Fruit fly (Drosophila melanogaster) whole organism, prepupa: ENCODE measurements around the gene FucTB.

Source experiments
- Blimp-1 ChIP-seq: fragments of 200-800 bp; sonication (Bioruptor generic); optimal IDR thresholded peaks from 3 replicates; lab custom pipeline; 2017; ENCODE audit warnings: missing biosample characterization, missing genetic modification characterization, mild to moderate bottlenecking, moderate library complexity, missing genetic modification reagents
- CG10631 ChIP-seq: fragments of 200-800 bp; sonication (Bioruptor generic); optimal IDR thresholded peaks from 2 replicates; lab custom pipeline; 2016; ENCODE audit warnings: missing biosample characterization, missing genetic modification characterization
- CG10669 ChIP-seq: fragments of 200-800 bp; sonication (Bioruptor generic); optimal IDR thresholded peaks from 3 replicates; lab custom pipeline; 2018; ENCODE audit warnings: missing biosample characterization, mild to moderate bottlenecking, missing genetic modification characterization, moderate library complexity
- CG11294 ChIP-seq: fragments of 200-800 bp; sonication (Bioruptor generic); IDR thresholded peaks from 2 replicates; pipeline ENCODE4 v1.3.6; 2022; ENCODE audit warnings: missing biosample characterization, missing genetic modification characterization
- CG11762 ChIP-seq: fragments of 200-800 bp; sonication (Bioruptor generic); optimal IDR thresholded peaks from 3 replicates; lab custom pipeline; 2016; ENCODE audit warnings: missing biosample characterization, missing genetic modification characterization; ENCODE audit not compliant: insufficient read depth
- CG15336 ChIP-seq: fragments of 200-800 bp; sonication (Bioruptor generic); IDR thresholded peaks from 2 replicates; pipeline ENCODE4 v1.3.6; 2022; ENCODE audit warnings: missing biosample characterization, missing genetic modification characterization
- CG1621 ChIP-seq: fragments of 200-800 bp; sonication (Bioruptor generic); optimal IDR thresholded peaks from 3 replicates; lab custom pipeline; 2018; ENCODE audit warnings: missing biosample characterization, mild to moderate bottlenecking, missing genetic modification characterization
- CG16779 ChIP-seq: fragments of 200-800 bp; sonication (Bioruptor generic); optimal IDR thresholded peaks from 3 replicates; lab custom pipeline; 2017; ENCODE audit warnings: missing biosample characterization, mild to moderate bottlenecking, missing genetic modification characterization
- CG3032 ChIP-seq: fragments of 200-800 bp; optimal IDR thresholded peaks from 2 replicates; lab custom pipeline; 2019; ENCODE audit warnings: missing biosample characterization, mild to moderate bottlenecking, missing genetic modification characterization, moderate library complexity
- CG31627 ChIP-seq: fragments of 200-800 bp; sonication (Bioruptor generic); optimal IDR thresholded peaks from 3 replicates; lab custom pipeline; 2016; ENCODE audit warnings: missing biosample characterization, missing genetic modification characterization
- CG34406 ChIP-seq: fragments of 200-800 bp; sonication (Bioruptor generic); optimal IDR thresholded peaks from 3 replicates; lab custom pipeline; 2016; ENCODE audit warnings: missing biosample characterization, missing genetic modification characterization
- CG3919 ChIP-seq: fragments of 200-800 bp; sonication (Bioruptor generic); optimal IDR thresholded peaks from 3 replicates; lab custom pipeline; 2016; ENCODE audit warnings: missing biosample characterization, missing genetic modification characterization
- CG4318 ChIP-seq: fragments of 200-800 bp; sonication (Bioruptor generic); optimal IDR thresholded peaks from 3 replicates; lab custom pipeline; 2017; ENCODE audit warnings: missing biosample characterization, mild to moderate bottlenecking, missing genetic modification characterization
- CG6163 ChIP-seq: fragments of 200-800 bp; sonication (Bioruptor generic); IDR thresholded peaks from 3 replicates; pipeline ENCODE4 v1.3.6; 2022; ENCODE audit warnings: missing biosample characterization, missing genetic modification characterization
- CG6276 ChIP-seq: fragments of 200-800 bp; sonication (Bioruptor generic); optimal IDR thresholded peaks from 2 replicates; lab custom pipeline; 2017; ENCODE audit warnings: missing biosample characterization, mild to moderate bottlenecking, missing genetic modification characterization
- CG6792 ChIP-seq: fragments of 200-800 bp; sonication (Bioruptor generic); optimal IDR thresholded peaks from 3 replicates; lab custom pipeline; 2016; ENCODE audit warnings: missing biosample characterization, missing genetic modification characterization
- CG6808 ChIP-seq: fragments of 200-800 bp; sonication (Bioruptor generic); optimal IDR thresholded peaks from 3 replicates; lab custom pipeline; 2017; ENCODE audit warnings: missing biosample characterization, missing genetic modification characterization, mild to moderate bottlenecking, moderate library complexity, missing genetic modification reagents
- CG6854 ChIP-seq: fragments of 200-800 bp; sonication (Bioruptor generic); optimal IDR thresholded peaks from 2 replicates; lab custom pipeline; 2017; ENCODE audit warnings: missing biosample characterization, mild to moderate bottlenecking, missing genetic modification characterization
- CG7368 ChIP-seq: fragments of 200-800 bp; sonication (Bioruptor generic); optimal IDR thresholded peaks from 3 replicates; lab custom pipeline; 2016; ENCODE audit warnings: missing biosample characterization, missing genetic modification characterization
- CG8119 ChIP-seq: fragments of 200-800 bp; sonication (Bioruptor generic); IDR thresholded peaks from 3 replicates; pipeline ENCODE4 v1.3.6; 2022; ENCODE audit warnings: missing biosample characterization, missing genetic modification characterization
- CG8319 ChIP-seq: fragments of 200-800 bp; sonication (Bioruptor generic); optimal IDR thresholded peaks from 3 replicates; lab custom pipeline; 2016; ENCODE audit warnings: missing biosample characterization, missing genetic modification characterization
- CG8632 ChIP-seq: fragments of 200-800 bp; sonication (Bioruptor generic); optimal IDR thresholded peaks from 3 replicates; lab custom pipeline; 2016; ENCODE audit warnings: missing biosample characterization, missing genetic modification characterization
- CG9139 ChIP-seq: fragments of 200-800 bp; sonication (Bioruptor generic); optimal IDR thresholded peaks from 3 replicates; lab custom pipeline; 2017; ENCODE audit warnings: missing biosample characterization, mild to moderate bottlenecking, missing genetic modification characterization
- Eip75B ChIP-seq: fragments of 200-800 bp; sonication (Bioruptor generic); optimal IDR thresholded peaks from 3 replicates; lab custom pipeline; 2016; ENCODE audit warnings: missing biosample characterization, missing genetic modification characterization
- Eip93F ChIP-seq: fragments of 200-800 bp; sonication (Bioruptor generic); optimal IDR thresholded peaks from 2 replicates; lab custom pipeline; 2016; ENCODE audit warnings: missing biosample characterization, mild to moderate bottlenecking, missing genetic modification characterization
- Ets96B ChIP-seq: fragments of 200-800 bp; optimal IDR thresholded peaks from 2 replicates; lab custom pipeline; 2019; ENCODE audit warnings: missing biosample characterization, mild to moderate bottlenecking, missing genetic modification characterization, moderate library complexity
- Gug ChIP-seq: fragments of 200-800 bp; sonication (Bioruptor generic); IDR thresholded peaks from 2 replicates; pipeline ENCODE4 v1.3.6; 2022; ENCODE audit warnings: missing biosample characterization, missing genetic modification characterization
- Hr39 ChIP-seq: fragments of 200-800 bp; sonication (Bioruptor generic); optimal IDR thresholded peaks from 2 replicates; lab custom pipeline; 2016; ENCODE audit warnings: missing biosample characterization, missing genetic modification characterization
- Hr4 ChIP-seq: fragments of 200-800 bp; sonication (Bioruptor generic); optimal IDR thresholded peaks from 3 replicates; lab custom pipeline; 2016; ENCODE audit warnings: missing biosample characterization, missing genetic modification characterization
- Met ChIP-seq: fragments of 200-800 bp; sonication (Bioruptor generic); optimal IDR thresholded peaks from 3 replicates; lab custom pipeline; 2016; ENCODE audit warnings: missing biosample characterization, missing genetic modification characterization
- Smox ChIP-seq: fragments of 200-800 bp; sonication (Bioruptor generic); optimal IDR thresholded peaks from 3 replicates; lab custom pipeline; 2016; ENCODE audit warnings: missing biosample characterization, missing genetic modification characterization
- Sox102F ChIP-seq: fragments of 200-800 bp; sonication (Bioruptor generic); optimal IDR thresholded peaks from 2 replicates; lab custom pipeline; 2016; ENCODE audit warnings: missing biosample characterization, mild to moderate bottlenecking, missing genetic modification characterization
- Sox14 ChIP-seq: fragments of 200-800 bp; sonication (Bioruptor generic); optimal IDR thresholded peaks from 3 replicates; lab custom pipeline; 2016; ENCODE audit warnings: missing biosample characterization, missing genetic modification characterization
- Sox15 ChIP-seq: fragments of 200-800 bp; sonication (Bioruptor generic); optimal IDR thresholded peaks from 3 replicates; lab custom pipeline; 2016; ENCODE audit warnings: missing biosample characterization, missing genetic modification characterization
- achi ChIP-seq: fragments of 200-800 bp; sonication (Bioruptor generic); optimal IDR thresholded peaks from 3 replicates; lab custom pipeline; 2016; ENCODE audit warnings: missing biosample characterization, missing genetic modification characterization
- acj6 ChIP-seq: fragments of 200-800 bp; sonication (Bioruptor generic); optimal IDR thresholded peaks from 3 replicates; lab custom pipeline; 2016; ENCODE audit warnings: missing biosample characterization, missing genetic modification characterization
- cyc ChIP-seq: fragments of 200-800 bp; sonication (Bioruptor generic); optimal IDR thresholded peaks from 3 replicates; lab custom pipeline; 2016; ENCODE audit warnings: missing biosample characterization, missing genetic modification characterization
- dac ChIP-seq: fragments of 200-800 bp; sonication (Bioruptor generic); optimal IDR thresholded peaks from 2 replicates; lab custom pipeline; 2017; ENCODE audit warnings: missing biosample characterization, mild to moderate bottlenecking, missing genetic modification characterization
- eg ChIP-seq: fragments of 200-800 bp; sonication (Bioruptor generic); IDR thresholded peaks from 3 replicates; pipeline ENCODE4 v1.3.6; 2022; ENCODE audit warnings: missing biosample characterization, missing genetic modification characterization
- esn ChIP-seq: fragments of 200-800 bp; sonication (Bioruptor generic); optimal IDR thresholded peaks from 2 replicates; lab custom pipeline; 2016; ENCODE audit warnings: missing biosample characterization, mild to moderate bottlenecking, missing genetic modification characterization, moderate library complexity
- fd59A ChIP-seq: fragments of 200-800 bp; sonication (Bioruptor generic); optimal IDR thresholded peaks from 2 replicates; lab custom pipeline; 2017; ENCODE audit warnings: missing biosample characterization, mild to moderate bottlenecking, missing genetic modification characterization, missing genetic modification reagents
- fd85E ChIP-seq: fragments of 200-800 bp; sonication (Bioruptor generic); optimal IDR thresholded peaks from 3 replicates; lab custom pipeline; 2016; ENCODE audit warnings: missing biosample characterization, missing genetic modification characterization
- fkh ChIP-seq: fragments of 200-800 bp; sonication (Bioruptor generic); optimal IDR thresholded peaks from 3 replicates; lab custom pipeline; 2017; ENCODE audit warnings: missing biosample characterization, mild to moderate bottlenecking, missing genetic modification characterization, moderate library complexity
- lz ChIP-seq: fragments of 200-800 bp; sonication (Bioruptor generic); optimal IDR thresholded peaks from 3 replicates; lab custom pipeline; 2016; ENCODE audit warnings: missing biosample characterization, missing genetic modification characterization
- pdm3 ChIP-seq: fragments of 200-800 bp; sonication (Bioruptor generic); optimal IDR thresholded peaks from 3 replicates; lab custom pipeline; 2016; ENCODE audit warnings: missing biosample characterization, missing genetic modification characterization
- salr ChIP-seq, 2 experiments: fragments of 200-800 bp; sonication (Bioruptor generic); optimal IDR thresholded peaks; 3 replicates each; lab custom pipeline; 2016 to 2018; ENCODE audit warnings: missing biosample characterization in 2 of 2, missing genetic modification characterization in 2 of 2, mild to moderate bottlenecking in 1 of 2
- spab ChIP-seq: fragments of 200-800 bp; sonication (Bioruptor generic); optimal IDR thresholded peaks from 2 replicates; lab custom pipeline; 2017; ENCODE audit warnings: missing biosample characterization, mild to moderate bottlenecking, missing genetic modification characterization, missing genetic modification reagents
- ss ChIP-seq, 2 experiments: fragments of 200-800 bp; sonication (Bioruptor generic); optimal IDR thresholded peaks; 2 replicates in 1 of 2; 3 replicates in 1 of 2; lab custom pipeline; 2017 to 2018; ENCODE audit warnings: mild to moderate bottlenecking in 2 of 2, missing biosample characterization in 2 of 2, missing genetic modification characterization in 2 of 2, moderate library complexity in 1 of 2
- svp ChIP-seq: fragments of 200-800 bp; sonication (Bioruptor generic); peaks from one replicate; lab custom pipeline; 2016; ENCODE audit warnings: missing biosample characterization, missing genetic modification characterization

Gene FucTB

DNA sequence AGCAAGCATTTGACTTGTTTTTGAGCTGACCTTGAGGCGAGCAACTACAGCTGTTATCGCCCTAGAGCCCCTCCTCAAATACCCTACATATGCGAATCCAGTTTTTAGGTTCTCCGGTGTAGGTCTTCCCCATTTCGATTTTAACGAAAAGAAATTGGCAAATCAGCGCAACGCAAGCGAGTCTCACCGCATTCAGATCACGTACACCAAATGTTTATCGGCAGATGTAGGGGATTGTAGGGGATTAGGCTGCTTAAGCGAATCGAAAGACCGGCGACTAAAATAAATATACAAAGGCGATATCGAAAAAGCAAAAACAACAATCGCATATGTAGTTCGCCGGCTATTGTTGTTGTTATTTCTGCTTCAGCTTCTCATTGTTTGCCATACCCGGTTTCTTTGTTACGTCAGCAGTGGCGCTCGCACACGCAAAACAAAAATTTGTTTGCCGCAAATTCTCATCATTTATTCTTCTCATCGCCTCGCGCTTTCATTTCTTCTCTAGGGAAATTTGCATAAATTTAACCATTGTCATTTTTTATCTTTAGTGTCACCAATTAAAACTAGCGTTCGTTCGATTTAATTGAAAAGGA lies 42.7 kb downstream of the FucTB start (continued):
- TF ChIP-seq Blimp-1 (GFP tag; lab: Kevin White, UChicago), result peak; percentile 75
- TF ChIP-seq CG34406 (GFP tag; lab: Kevin White, UChicago), result peak; percentile 88
- TF ChIP-seq esn (GFP tag; lab: Kevin White, UChicago), result peak; percentile 94
- TF ChIP-seq fd85E (GFP tag; lab: Kevin White, UChicago), result peak; percentile 86
- peak; percentile 89 for TF ChIP-seq eg (GFP tag; lab: Robert Waterston, UW)
- peak; percentile 95 for TF ChIP-seq CG1621 (tag; lab: Kevin White, UChicago)
- TF ChIP-seq CG8319, result peak; percentile 78
- TF ChIP-seq Hr4, result peak; percentile 87
- peak; percentile 80 for TF ChIP-seq CG11762
- peak; percentile 91 for TF ChIP-seq CG16779 (tag; lab: Kevin White, UChicago)
- peak; percentile 91 for TF ChIP-seq spab (GFP tag; lab: Kevin White, UChicago)
- TF ChIP-seq pdm3 (GFP tag; lab: Kevin White, UChicago), result peak; percentile 95
- peak; percentile 64 for TF ChIP-seq dac (GFP tag; lab: Kevin White, UChicago)

DNA sequence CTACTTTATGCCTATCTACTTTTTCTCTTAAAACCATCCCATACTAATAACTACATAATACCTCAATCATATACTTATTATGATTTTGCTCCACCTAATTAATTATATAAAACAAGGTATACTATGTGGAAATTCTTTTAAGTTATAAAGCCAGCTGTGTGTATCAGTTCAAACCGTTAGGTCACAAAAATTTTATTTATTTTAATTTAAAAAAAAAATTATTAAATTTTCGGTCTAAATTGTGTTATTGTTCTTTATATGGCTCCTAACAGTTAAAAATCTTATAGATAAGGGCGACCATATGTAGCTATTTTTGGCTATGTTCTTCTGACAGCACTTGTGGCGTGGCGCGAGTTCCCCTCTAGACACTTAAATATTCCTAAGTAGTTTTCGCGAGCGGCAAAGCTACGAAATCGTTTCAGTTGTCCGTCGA lies 43.6 kb downstream of the FucTB start, which contains the start of gene Aldh:
Gene Aldh (plus strand): TSS at position 150 of the 433 bp plus-strand sequence.
- TF ChIP-seq CG3032, result peak; percentile 73
- TF ChIP-seq Sox15 (GFP tag; lab: Kevin White, UChicago), result no peak
- no peak for TF ChIP-seq CG31627 (GFP tag; lab: Kevin White, UChicago)
- TF ChIP-seq cyc (GFP tag; lab: Kevin White, UChicago), result no peak
- TF ChIP-seq CG10669 (GFP tag; lab: Kevin White, UChicago), result peak; percentile 60
- peak in 1 of 2 experiments; percentile 64 for TF ChIP-seq ss (GFP tag; optimal IDR thresholded peaks at IDR 0.05; lab: Kevin White, UChicago)
- no peak for TF ChIP-seq lz (GFP tag; lab: Kevin White, UChicago)
- TF ChIP-seq Eip93F, result no peak
- TF ChIP-seq CG7368, result peak; percentile 16
- no peak for TF ChIP-seq Met (GFP tag; lab: Kevin White, UChicago)
- TF ChIP-seq Eip75B (GFP tag; lab: Kevin White, UChicago), result no peak
- TF ChIP-seq CG11762, result peak; percentile 43
- no peak for TF ChIP-seq fkh
- peak; percentile 41 for TF ChIP-seq fd59A
- peak; percentile 35 for TF ChIP-seq CG3919 (GFP tag; lab: Kevin White, UChicago)
- TF ChIP-seq Sox14 (GFP tag; lab: Kevin White, UChicago), result no peak
- no peak for TF ChIP-seq CG8319
- peak; percentile 57; the same call in 1 of the 3 replicates for TF ChIP-seq CG8119 (GFP tag; lab: Robert Waterston, UW)
- no peak for TF ChIP-seq CG6163 (GFP tag; lab: Robert Waterston, UW)
- no peak for TF ChIP-seq CG6792 (GFP tag; lab: Kevin White, UChicago)
- TF ChIP-seq acj6 (GFP tag; lab: Kevin White, UChicago), result peak; percentile 69
- TF ChIP-seq CG8632 (GFP tag; lab: Kevin White, UChicago), result peak; percentile 60
- peak; percentile 22 for TF ChIP-seq CG1621 (tag; lab: Kevin White, UChicago)
- no peak for TF ChIP-seq fd85E (GFP tag; lab: Kevin White, UChicago)
- TF ChIP-seq CG9139 (GFP tag; lab: Kevin White, UChicago), result peak; percentile 60
- no peak for TF ChIP-seq CG6854 (GFP tag; lab: Kevin White, UChicago)
- peak; percentile 75 for TF ChIP-seq Ets96B (tag; lab: Kevin White, UChicago)
- TF ChIP-seq CG11294 (GFP tag; lab: Robert Waterston, UW), result peak; percentile 64
- TF ChIP-seq Sox102F (GFP tag; lab: Kevin White, UChicago), result no peak
- peak; percentile 60 for TF ChIP-seq CG6276 (GFP tag; lab: Kevin White, UChicago)
- TF ChIP-seq CG6808 (GFP tag; lab: Kevin White, UChicago), result peak; percentile 53
- peak; percentile 49 for TF ChIP-seq achi (GFP tag; lab: Kevin White, UChicago)
- no peak for TF ChIP-seq Hr39
- no peak for TF ChIP-seq Smox (GFP tag; lab: Kevin White, UChicago)
- TF ChIP-seq eg (GFP tag; lab: Robert Waterston, UW), result peak; percentile 65; the same call in 2 of the 3 replicates
- TF ChIP-seq svp (GFP tag; lab: Kevin White, UChicago), result peak; percentile 54
- TF ChIP-seq salr (GFP tag; optimal IDR thresholded peaks at IDR 0.05; lab: Kevin White, UChicago), result peak in 1 of 2 experiments; percentile 32
- TF ChIP-seq CG4318 (GFP tag; lab: Kevin White, UChicago), result peak; percentile 52
- TF ChIP-seq CG10631 (GFP tag; lab: Kevin White, UChicago), result peak; percentile 66
- TF ChIP-seq Gug (GFP tag; lab: Robert Waterston, UW), result peak; percentile 53
- peak; percentile 65 for TF ChIP-seq CG15336
